Fruit fly (Drosophila melanogaster) Kc167 (cell line): ENCODE data around the gene DIP2.

Experiments
- Myc ChIP-seq: fragments of >200 bp; optimal IDR thresholded peaks from 2 replicates; lab custom pipeline; 2017; ENCODE audit warnings: missing external identifiers
- Sin3A ChIP-seq: fragments of >200 bp; optimal IDR thresholded peaks from 2 replicates; lab custom pipeline; 2018; ENCODE audit warnings: missing external identifiers
- h ChIP-seq: fragments of >200 bp; optimal IDR thresholded peaks from 3 replicates; lab custom pipeline; 2018; ENCODE audit warnings: missing external identifiers
- insv ChIP-seq: fragments of >200 bp; optimal IDR thresholded peaks from 3 replicates; lab custom pipeline; 2018; ENCODE audit warnings: missing external identifiers
- psq ChIP-seq: fragments of >200 bp; optimal IDR thresholded peaks from 2 replicates; lab custom pipeline; 2017; ENCODE audit warnings: missing external identifiers
- ttk ChIP-seq: sonication (Bioruptor generic); optimal IDR thresholded peaks from 2 replicates; lab custom pipeline; 2017; ENCODE audit warnings: missing external identifiers

dm6 chr3L:205723-206284, 52.0 kb downstream of the DIP2 start, which contains the start of the genes Gk1 and CG13876:
- TF ChIP-seq insv = no peak
- no peak for TF ChIP-seq psq (lab: Kevin White, UChicago)
- TF ChIP-seq Sin3A (lab: Kevin White, UChicago) = no peak
- TF ChIP-seq Myc = no peak
- TF ChIP-seq ttk (lab: Kevin White, UChicago) = no peak
- TF ChIP-seq h (lab: Kevin White, UChicago) = no peak
